Fruit fly (Drosophila melanogaster): ENCODE data around the gene CG43737.

- TF ChIP-seq CG8478 (optimal IDR thresholded peaks at IDR 0.05): no peak
- TF ChIP-seq CTCF (optimal IDR thresholded peaks at IDR 0.05): no peak
Measured at dm6 chrX:15125496-15125895, 49.7 kb upstream of the CG43737 start, which contains the start of gene drd.

Measured in S2 (cell line).